Fruit fly (Drosophila melanogaster): Measurements from ENCODE around the gene raskol.

Gene raskol

DNA sequence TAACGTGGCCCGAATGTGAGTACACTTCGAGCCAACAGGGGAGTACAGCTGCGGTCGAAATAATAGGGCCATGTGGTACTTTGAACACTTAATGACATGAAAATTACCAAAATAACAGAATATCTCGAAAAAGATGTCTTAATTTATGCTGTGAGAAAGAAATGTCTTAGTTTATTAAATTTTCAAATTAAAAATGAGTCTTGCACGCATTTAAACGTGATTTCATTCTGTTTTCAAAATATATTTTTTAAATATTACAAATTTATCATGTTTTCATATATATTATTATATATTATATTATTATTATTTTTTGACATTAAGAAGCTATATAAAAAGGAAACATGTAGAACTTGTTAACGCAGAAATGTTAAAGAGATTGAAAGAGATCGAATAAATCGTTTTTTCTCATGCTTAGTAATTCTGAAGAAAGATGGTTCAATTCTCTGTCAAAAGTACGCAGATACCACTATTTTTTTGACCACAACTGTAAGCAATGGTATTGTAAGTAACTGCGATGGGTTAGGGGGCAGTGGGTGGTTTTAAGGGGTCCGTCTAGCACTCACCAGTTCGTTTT lies 15.0 kb upstream of the raskol start (continued):
- TF ChIP-seq CG8281 (tag; optimal IDR thresholded peaks at IDR 0.05) (no peak), CG6654 (GFP tag; optimal IDR thresholded peaks at IDR 0.05) (no peak), CG1832 (GFP tag; optimal IDR thresholded peaks at IDR 0.05) (no peak), cg (GFP tag; optimal IDR thresholded peaks at IDR 0.05) (no peak), Sry-δ (GFP tag; optimal IDR thresholded peaks at IDR 0.05) (no peak), phol (tag; optimal IDR thresholded peaks at IDR 0.05) (peak; percentile 52), CG10543 (GFP tag; optimal IDR thresholded peaks at IDR 0.05) (no peak), Sry-β (GFP tag; optimal IDR thresholded peaks at IDR 0.05) (no peak), Meics (GFP tag; optimal IDR thresholded peaks at IDR 0.05) (peak; percentile 58), sim (GFP tag; IDR thresholded peaks at IDR 0.05) (no peak), CG12942 (GFP tag; optimal IDR thresholded peaks at IDR 0.05) (no peak), fd102C (GFP tag; optimal IDR thresholded peaks at IDR 0.05) (no peak), Dp (GFP tag; optimal IDR thresholded peaks at IDR 0.05) (no peak), mld (GFP tag; IDR thresholded peaks at IDR 0.05; ENCODE audit: partially characterized antibody) (no peak), CG7745 (tag; optimal IDR thresholded peaks at IDR 0.05) (no peak), gcm2 (GFP tag; optimal IDR thresholded peaks at IDR 0.05) (no peak), CG6791 (GFP tag; IDR thresholded peaks at IDR 0.05; ENCODE audit: partially characterized antibody) (no peak), ham (GFP tag; IDR thresholded peaks at IDR 0.05) (no peak), yki (optimal IDR thresholded peaks at IDR 0.05) (no peak), Nf-YA (GFP tag; IDR thresholded peaks at IDR 0.05) (no peak), Aef1 (GFP tag; IDR thresholded peaks at IDR 0.05) (no peak), bowl (GFP tag; IDR thresholded peaks at IDR 0.05) (no peak), CG8388 (GFP tag; optimal IDR thresholded peaks at IDR 0.05) (no peak), CG8359 (GFP tag; optimal IDR thresholded peaks at IDR 0.05; ENCODE audit: borderline replicate concordance) (no peak), CG9609 (GFP tag; optimal IDR thresholded peaks at IDR 0.05) (no peak), CG14667 (GFP tag; IDR thresholded peaks at IDR 0.05) (no peak), CG12236 (GFP tag; optimal IDR thresholded peaks at IDR 0.05) (no peak), amos (GFP tag; IDR thresholded peaks at IDR 0.05; ENCODE audit: partially characterized antibody) (no peak), Taf1 (GFP tag; IDR thresholded peaks at IDR 0.05) (no peak), CG6813 (GFP tag; optimal IDR thresholded peaks at IDR 0.05) (peak; percentile 9), CG10654 (GFP tag; optimal IDR thresholded peaks at IDR 0.05) (no peak), ci (GFP tag; IDR thresholded peaks at IDR 0.05) (no peak), stwl (tag; optimal IDR thresholded peaks at IDR 0.05) (no peak), ac (GFP tag; optimal IDR thresholded peaks at IDR 0.05) (no peak), CG18011 (GFP tag; optimal IDR thresholded peaks at IDR 0.05) (no peak), wor (GFP tag; IDR thresholded peaks at IDR 0.05) (no peak), CG1602 (GFP tag; optimal IDR thresholded peaks at IDR 0.05) (no peak), Fer3 (tag; optimal IDR thresholded peaks at IDR 0.05) (no peak), ap (GFP tag; IDR thresholded peaks at IDR 0.05) (0 out of 2 replicates have a peak, but pooled peaks have one; percentile 18), Asciz (GFP tag; optimal IDR thresholded peaks at IDR 0.05) (peak; percentile 47), pita (GFP tag; optimal IDR thresholded peaks at IDR 0.05) (no peak), CG4328 (GFP tag; optimal IDR thresholded peaks at IDR 0.05) (no peak), Sox100B (GFP tag; optimal IDR thresholded peaks at IDR 0.05) (peak; percentile 63), CG7372 (GFP tag; IDR thresholded peaks at IDR 0.05) (no peak), ken (GFP tag; IDR thresholded peaks at IDR 0.05) (no peak), Side (GFP tag; optimal IDR thresholded peaks at IDR 0.05) (no peak), pros (GFP tag; optimal IDR thresholded peaks at IDR 0.05) (no peak), CG17568 (GFP tag; optimal IDR thresholded peaks at IDR 0.05) (no peak), Trl (optimal IDR thresholded peaks at IDR 0.05) (no peak), Trl (GFP tag; optimal IDR thresholded peaks at IDR 0.05) (no peak), CG4707 (GFP tag; optimal IDR thresholded peaks at IDR 0.05) (no peak)
